Worm (Caenorhabditis elegans) whole organism, young adult: ENCODE results near the gene twk-7.
A peak's percentile ranks its signal among the peaks of the same experiment; 100 is the strongest.

Source experiments
- B0261.1 ChIP-seq: sonication (generic microtip); optimal IDR thresholded peaks from 2 replicates; lab custom pipeline; 2016; ENCODE audit warnings: mild to moderate bottlenecking, missing genetic modification characterization, moderate library complexity, missing compliant biosample characterization
- B0336.3 ChIP-seq: fragments of 200-800 bp; sonication (Bioruptor generic); IDR thresholded peaks from 2 replicates; pipeline ENCODE4 v1.3.6; 2022; ENCODE audit warnings: missing genetic modification characterization, missing compliant biosample characterization
- F39B2.1 ChIP-seq: fragments of 200-800 bp; sonication (Bioruptor generic); IDR thresholded peaks from 2 replicates; pipeline ENCODE4 v1.3.6; 2022; ENCODE audit warnings: missing genetic modification reagents, missing genetic modification characterization, missing compliant biosample characterization
- T26A5.8 ChIP-seq: sonication (generic microtip); optimal IDR thresholded peaks from 2 replicates; lab custom pipeline; 2016; ENCODE audit warnings: missing genetic modification characterization, missing compliant biosample characterization
- aptf-2 ChIP-seq: fragments of 200-800 bp; sonication (Bioruptor generic); conservative IDR thresholded peaks from 2 replicates; pipeline ENCODE4 v1.3.6; 2022; ENCODE audit warnings: missing genetic modification reagents, missing genetic modification characterization, missing compliant biosample characterization
- aptf-3 ChIP-seq: fragments of 200-800 bp; sonication (Bioruptor generic); IDR thresholded peaks from 2 replicates; pipeline ENCODE4 v1.3.6; 2022; ENCODE audit warnings: missing genetic modification characterization, missing compliant biosample characterization
- atf-7 ChIP-seq: sonication (generic microtip); optimal IDR thresholded peaks from 2 replicates; lab custom pipeline; 2017; ENCODE audit warnings: mild to moderate bottlenecking, missing genetic modification characterization, missing compliant biosample characterization
- athp-1 ChIP-seq: sonication (generic microtip); optimal IDR thresholded peaks from 2 replicates; lab custom pipeline; 2017; ENCODE audit warnings: mild to moderate bottlenecking, missing genetic modification characterization, missing compliant biosample characterization
- ceh-40 ChIP-seq: fragments of 200-800 bp; sonication (Bioruptor generic); IDR thresholded peaks from 2 replicates; pipeline ENCODE4 v1.3.6; 2022; ENCODE audit warnings: missing genetic modification characterization, missing compliant biosample characterization
- ceh-58 ChIP-seq: fragments of 200-800 bp; sonication (Bioruptor generic); IDR thresholded peaks from 2 replicates; pipeline ENCODE4 v1.3.6; 2022; ENCODE audit warnings: missing genetic modification characterization, missing compliant biosample characterization
- egl-44 ChIP-seq: fragments of 200-800 bp; sonication (Bioruptor generic); IDR thresholded peaks from 2 replicates; pipeline ENCODE4 v1.3.6; 2022; ENCODE audit warnings: missing genetic modification reagents, missing genetic modification characterization, missing compliant biosample characterization
- him-1 ChIP-seq: sonication (generic microtip); optimal IDR thresholded peaks from 2 replicates; lab custom pipeline; 2016; ENCODE audit warnings: missing genotype, missing genetic modification reagents, missing genetic modification characterization, missing compliant biosample characterization
- lag-1 ChIP-seq: fragments of 200-800 bp; sonication (Bioruptor generic); IDR thresholded peaks from 2 replicates; pipeline ENCODE4 v1.3.6; 2022; ENCODE audit warnings: missing genetic modification reagents, missing genetic modification characterization, missing compliant biosample characterization
- let-526 ChIP-seq: fragments of 200-800 bp; sonication (Bioruptor generic); IDR thresholded peaks from 2 replicates; pipeline ENCODE4 v1.3.6; 2022; ENCODE audit warnings: missing genetic modification reagents, missing genetic modification characterization, missing compliant biosample characterization
- lin-35 ChIP-seq, 3 experiments: fragments of 150-350 bp in 2 of 3; sonication (generic microtip) in 1 of 3; optimal IDR thresholded peaks; 2 replicates each; lab custom pipeline; 2014 to 2018; ENCODE audit warnings: missing biosample characterization in 3 of 3, missing genetic modification characterization in 3 of 3, missing genetic modification reagents in 3 of 3
- madf-3 ChIP-seq: fragments of 200-800 bp; sonication (Bioruptor generic); IDR thresholded peaks from 2 replicates; pipeline ENCODE4 v1.3.6; 2022; ENCODE audit warnings: missing genetic modification reagents, missing genetic modification characterization, missing compliant biosample characterization
- mes-4 ChIP-seq: sonication (generic microtip); optimal IDR thresholded peaks from 2 replicates; lab custom pipeline; 2016; ENCODE audit warnings: missing genotype, missing genetic modification characterization, missing compliant biosample characterization
- nhr-27 ChIP-seq: fragments of 200-800 bp; sonication (Bioruptor generic); optimal IDR thresholded peaks from 2 replicates; lab custom pipeline; 2018; ENCODE audit warnings: mild to moderate bottlenecking, missing genetic modification characterization, moderate library complexity, missing compliant biosample characterization
- nhr-80 ChIP-seq: sonication (generic microtip); optimal IDR thresholded peaks from 2 replicates; lab custom pipeline; 2016; ENCODE audit warnings: missing genetic modification characterization, missing compliant biosample characterization
- nhr-90 ChIP-seq: sonication (generic microtip); optimal IDR thresholded peaks from 2 replicates; lab custom pipeline; 2016; ENCODE audit warnings: missing genotype, mild to moderate bottlenecking, missing genetic modification characterization, missing compliant biosample characterization
- somi-1 ChIP-seq: fragments of 200-800 bp; sonication (Bioruptor generic); optimal IDR thresholded peaks from 2 replicates; lab custom pipeline; 2018; ENCODE audit warnings: mild to moderate bottlenecking, missing genetic modification characterization, missing compliant biosample characterization
- sptf-2 ChIP-seq: fragments of 200-800 bp; sonication (Bioruptor generic); optimal IDR thresholded peaks from 2 replicates; lab custom pipeline; 2018; ENCODE audit warnings: mild to moderate bottlenecking, missing genetic modification characterization, missing compliant biosample characterization
- tbp1 ChIP-seq: fragments of 200-800 bp; sonication (Bioruptor generic); optimal IDR thresholded peaks from 2 replicates; lab custom pipeline; 2018; ENCODE audit warnings: mild to moderate bottlenecking, missing genetic modification characterization, missing compliant biosample characterization

twk-7 gene

ce11 chrIII:8594088-8594487 lies 49.5 kb downstream of the twk-7 start:
- TF ChIP-seq lag-1 (GFP tag; lab: Robert Waterston, UW) (no peak), nhr-80 (tag; lab: Kevin White, UChicago) (peak; percentile 55)

- TF ChIP-seq atf-7, result no peak
- TF ChIP-seq madf-3 (GFP tag; lab: Robert Waterston, UW), result no peak
- TF ChIP-seq lin-35 (GFP tag; optimal IDR thresholded peaks at IDR 0.05; lab: Kevin White, UChicago), result no peak
- TF ChIP-seq egl-44, result no peak
- no peak for TF ChIP-seq ceh-58 (GFP tag; lab: Robert Waterston, UW)
- no peak for TF ChIP-seq B0336.3 (GFP tag; lab: Robert Waterston, UW)
- no peak for TF ChIP-seq him-1 (tag; lab: Kevin White, UChicago)
- no peak for TF ChIP-seq B0261.1 (tag; lab: Kevin White, UChicago)
- no peak for TF ChIP-seq nhr-27 (tag; lab: Kevin White, UChicago)
- no peak for TF ChIP-seq let-526 (GFP tag; lab: Robert Waterston, UW)
Observed at ce11 chrIII:8593620-8594019, 49.9 kb downstream of the twk-7 start, which contains the start of gene C06E1.7. Gene C06E1.7, minus strand, starts transcription at chrIII:8593720.

- no peak for TF ChIP-seq ceh-58 (GFP tag; lab: Robert Waterston, UW)
- TF ChIP-seq aptf-3 (GFP tag; lab: Robert Waterston, UW), result no peak
- TF ChIP-seq T26A5.8 (tag; lab: Kevin White, UChicago), result no peak
- TF ChIP-seq nhr-90 (tag; lab: Kevin White, UChicago), result no peak
- TF ChIP-seq F39B2.1, result no peak
- TF ChIP-seq ceh-40 (GFP tag; lab: Robert Waterston, UW), result no peak
- TF ChIP-seq let-526 (GFP tag; lab: Robert Waterston, UW), result no peak
- no peak for TF ChIP-seq athp-1 (tag; lab: Kevin White, UChicago)
- no peak for TF ChIP-seq aptf-2 (GFP tag; lab: Robert Waterston, UW)
Observed at ce11 chrIII:8590882-8591281, 52.7 kb downstream of the twk-7 start, which contains the start of gene fipr-16. Gene fipr-16, minus strand, starts transcription at chrIII:8590982.

ce11 chrIII:8589195-8589594 lies 54.3 kb downstream of the twk-7 start, which contains the start of gene fip-3:
Gene fip-3, minus strand, starts transcription at chrIII:8589488.
- TF ChIP-seq tbp1 (no peak), mes-4 (tag; lab: Kevin White, UChicago) (no peak)

ce11 chrIII:8588592-8589153 lies 54.9 kb downstream of the twk-7 start, which contains the start of gene glr-1:
Gene glr-1, minus strand, starts transcription at chrIII:8588642.
- no peak for TF ChIP-seq atf-7
- TF ChIP-seq sptf-2 (GFP tag; lab: Kevin White, UChicago), result no peak
- 0 out of 2 replicates have a peak, but pooled peaks have one; percentile 17 for TF ChIP-seq lag-1 (GFP tag; lab: Robert Waterston, UW)
- no peak for TF ChIP-seq somi-1 (GFP tag; lab: Kevin White, UChicago)
